Worm (Caenorhabditis elegans): ENCODE data around the gene B0281.6.
A peak's percentile ranks its signal among the peaks of the same experiment; 100 is the strongest.

The B0281.6 gene

ce11 chrII:2302330-2302729 is at the start of gene B0281.6:
Gene B0281.6, minus strand, starts transcription at chrII:2302430.
- TF ChIP-seq F39B2.1 (GFP tag; IDR thresholded peaks at IDR 0.05) (no peak), snpc-1.3 (tag; optimal IDR thresholded peaks at IDR 0.05; ENCODE audit: insufficient read depth) (no peak), B0019.2 (GFP tag; conservative IDR thresholded peaks at IDR 0.05) (no peak), repo-1 (tag; optimal IDR thresholded peaks at IDR 0.05) (no peak), nhr-80 (tag; optimal IDR thresholded peaks at IDR 0.05) (no peak), ztf-25 (GFP tag; IDR thresholded peaks at IDR 0.05) (no peak), cebp-1 (GFP tag; IDR thresholded peaks at IDR 0.05) (no peak), cebp-1 (tag; optimal IDR thresholded peaks at IDR 0.05) (no peak), lin-40 (tag; optimal IDR thresholded peaks at IDR 0.05) (no peak), somi-1 (GFP tag; optimal IDR thresholded peaks at IDR 0.05) (no peak), Y95B8A.8 (GFP tag; IDR thresholded peaks at IDR 0.05) (no peak), D2030.7 (GFP tag; IDR thresholded peaks at IDR 0.05) (no peak), lin-35 (GFP tag; optimal IDR thresholded peaks at IDR 0.05) (no peak), madf-10 (tag; optimal IDR thresholded peaks at IDR 0.05) (no peak), zim-3 (tag; optimal IDR thresholded peaks at IDR 0.05) (no peak), gei-17 (GFP tag; optimal IDR thresholded peaks at IDR 0.05) (no peak), nfya-2 (GFP tag; IDR thresholded peaks at IDR 0.05) (no peak), nfya-1 (tag; optimal IDR thresholded peaks at IDR 0.05; ENCODE audit: borderline replicate concordance, insufficient read depth) (no peak), T07F8.4 (tag; optimal IDR thresholded peaks at IDR 0.05) (no peak)

DNA sequence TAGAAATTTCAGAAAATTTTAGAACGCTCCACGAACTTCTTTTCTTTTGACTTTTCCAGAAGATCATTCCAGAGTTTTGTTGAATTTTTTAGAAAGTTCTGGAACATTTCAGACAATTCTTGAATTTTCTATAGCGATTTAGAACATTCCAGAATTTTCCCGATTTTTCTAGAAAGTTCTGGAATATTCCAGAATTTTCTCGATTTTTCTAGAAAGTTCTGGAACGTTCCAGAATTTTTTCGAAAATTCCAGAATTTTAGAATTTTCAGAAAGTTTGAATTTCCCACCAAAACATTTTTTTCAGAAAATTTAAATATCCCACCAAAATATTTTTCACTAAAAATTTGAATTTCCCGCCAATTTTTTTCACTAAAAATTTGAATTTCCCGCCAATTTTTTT is 45.8 kb upstream of the B0281.6 start:
- TF ChIP-seq hsf-1 (GFP tag; IDR thresholded peaks at IDR 0.05), result peak; percentile 93

ce11 chrII:2346672-2347071 is 44.4 kb upstream of the B0281.6 start, which contains the start of gene F43C11.4:
Gene F43C11.4, plus strand, starts transcription at chrII:2346972.
- TF ChIP-seq unc-62 (GFP tag; optimal IDR thresholded peaks at IDR 0.05), result no peak
- no peak for TF ChIP-seq ceh-40 (GFP tag; IDR thresholded peaks at IDR 0.05)
- no peak for TF ChIP-seq him-1 (tag; optimal IDR thresholded peaks at IDR 0.05)
- no peak for TF ChIP-seq aptf-3 (GFP tag; IDR thresholded peaks at IDR 0.05)
- TF ChIP-seq snpc-1.3 (tag; optimal IDR thresholded peaks at IDR 0.05; ENCODE audit: insufficient read depth), result no peak
- no peak for TF ChIP-seq ztf-25 (GFP tag; IDR thresholded peaks at IDR 0.05)
- TF ChIP-seq pha-4 (tag; optimal IDR thresholded peaks at IDR 0.05), result no peak
- no peak for TF ChIP-seq lag-1 (GFP tag; IDR thresholded peaks at IDR 0.05)
- no peak for TF ChIP-seq Y53F4B.3 (GFP tag; IDR thresholded peaks at IDR 0.05)
- no peak for TF ChIP-seq sea-2 (GFP tag; IDR thresholded peaks at IDR 0.05)
- TF ChIP-seq aptf-2 (GFP tag; conservative IDR thresholded peaks at IDR 0.05), result no peak
- TF ChIP-seq tbp1 (GFP tag; optimal IDR thresholded peaks at IDR 0.05), result no peak
- TF ChIP-seq bed-1 (GFP tag; IDR thresholded peaks at IDR 0.05), result no peak
- no peak for TF ChIP-seq ceh-58 (GFP tag; IDR thresholded peaks at IDR 0.05)
- TF ChIP-seq lsl-1 (GFP tag; optimal IDR thresholded peaks at IDR 0.05), result no peak
- TF ChIP-seq ztf-26 (tag; optimal IDR thresholded peaks at IDR 0.05), result no peak
- TF ChIP-seq lin-54 (GFP tag; optimal IDR thresholded peaks at IDR 0.05), result no peak

- TF ChIP-seq nhr-90 (tag; optimal IDR thresholded peaks at IDR 0.05), result no peak
- TF ChIP-seq attf-5 (GFP tag; optimal IDR thresholded peaks at IDR 0.05), result peak; percentile 25
- peak; percentile 89 for TF ChIP-seq attf-3 (GFP tag; conservative IDR thresholded peaks at IDR 0.05)
- no peak for TF ChIP-seq lin-26 (GFP tag; IDR thresholded peaks at IDR 0.05)
These were observed 39.8 kb upstream of the B0281.6 start, which contains the start of gene F43C11.6 for ce11 chrII:2342004-2342479. Gene F43C11.6, plus strand, starts transcription at chrII:2342429.
